Worm (Caenorhabditis elegans) whole organism, midembryonic: ENCODE results near the gene dhs-23.

Experiments
- T22C8.4 ChIP-seq: fragments of 200-800 bp; sonication (Bioruptor generic); IDR thresholded peaks from 2 replicates; pipeline ENCODE4 v1.3.6; 2022; ENCODE audit warnings: missing genetic modification characterization, missing compliant biosample characterization
- cog-1 ChIP-seq: sonication (generic microtip); optimal IDR thresholded peaks from 2 replicates; lab custom pipeline; 2016; ENCODE audit warnings: missing genetic modification characterization, missing compliant biosample characterization
- flt-1 ChIP-seq: fragments of 200-800 bp; sonication (Bioruptor generic); IDR thresholded peaks from 2 replicates; pipeline ENCODE4 v1.3.6; 2022; ENCODE audit warnings: missing genetic modification characterization, missing compliant biosample characterization
- klf-2 ChIP-seq: fragments of 200-800 bp; sonication (Bioruptor generic); conservative IDR thresholded peaks from 2 replicates; pipeline ENCODE4 v1.3.6; 2022; ENCODE audit warnings: missing genetic modification reagents, missing genetic modification characterization, missing compliant biosample characterization
- med-1 ChIP-seq: sonication (generic microtip); optimal IDR thresholded peaks from 2 replicates; lab custom pipeline; 2017; ENCODE audit warnings: missing genetic modification characterization, mild to moderate bottlenecking, missing compliant biosample characterization, antibody characterized with exemption, missing genetic modification reagents; ENCODE audit not compliant: insufficient read depth
- ref-1 ChIP-seq: fragments of 200-800 bp; sonication (Bioruptor generic); conservative IDR thresholded peaks from 2 replicates; pipeline ENCODE4 v1.3.6; 2022; ENCODE audit warnings: missing genetic modification reagents, missing genetic modification characterization, missing compliant biosample characterization
- ztf-29 ChIP-seq: fragments of 200-800 bp; sonication (Bioruptor generic); IDR thresholded peaks from 2 replicates; pipeline ENCODE4 v1.3.6; 2022; ENCODE audit warnings: missing genetic modification reagents, missing genetic modification characterization, missing compliant biosample characterization

DNA sequence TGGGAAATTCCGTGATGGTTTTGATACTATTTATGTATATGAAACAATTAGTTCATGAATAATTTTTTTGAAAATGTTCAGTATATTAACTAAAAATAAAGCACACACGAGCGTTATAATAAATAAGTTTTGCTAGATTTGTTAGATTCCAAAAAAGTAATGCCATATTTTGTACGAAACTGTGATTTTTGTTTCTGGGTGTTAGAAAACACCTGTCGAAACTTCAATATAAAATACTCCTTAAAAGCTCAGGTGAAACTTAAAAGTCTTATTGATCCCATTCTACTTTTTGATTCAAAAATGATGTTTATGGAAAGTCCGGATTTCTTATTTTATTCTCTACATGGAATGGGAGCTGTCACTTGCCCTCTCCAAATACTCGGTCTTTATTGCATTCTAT lies 34.9 kb downstream of the dhs-23 start, which contains the start of gene srh-265:
- TF ChIP-seq flt-1 (GFP tag; lab: Robert Waterston, UW) = no peak
- no peak for TF ChIP-seq ztf-29 (GFP tag; lab: Robert Waterston, UW)
- no peak for TF ChIP-seq cog-1
- no peak for TF ChIP-seq med-1 (GFP tag; lab: Kevin White, UChicago)
- no peak for TF ChIP-seq klf-2 (GFP tag; lab: Robert Waterston, UW)
- TF ChIP-seq T22C8.4 (GFP tag; lab: Robert Waterston, UW) = no peak
- no peak for TF ChIP-seq ref-1 (GFP tag; lab: Robert Waterston, UW)
